Worm (Caenorhabditis elegans) whole organism, mixed stage, embryonic: ENCODE results near the gene memi-1.

Experiments
- M03D4.4 ChIP-seq: sonication (generic microtip); optimal IDR thresholded peaks from 2 replicates; lab custom pipeline; 2017; ENCODE audit warnings: mild to moderate bottlenecking, missing genetic modification characterization, missing compliant biosample characterization
- bed-3 ChIP-seq: fragments of 200-800 bp; sonication (Bioruptor generic); optimal IDR thresholded peaks from 3 replicates; lab custom pipeline; 2018; ENCODE audit warnings: mild to moderate bottlenecking, missing genetic modification characterization, moderate library complexity, missing compliant biosample characterization
- blmp-1 ChIP-seq: fragments of 150-350 bp; optimal IDR thresholded peaks from 2 replicates; lab custom pipeline; 2014; ENCODE audit warnings: missing biosample characterization, missing genetic modification characterization
- ceh-39 ChIP-seq: fragments of 150-350 bp; optimal IDR thresholded peaks from 2 replicates; lab custom pipeline; 2014; ENCODE audit warnings: missing biosample characterization, missing genetic modification characterization
- ceh-43 ChIP-seq: fragments of 200-800 bp; sonication (Bioruptor generic); optimal IDR thresholded peaks from 2 replicates; lab custom pipeline; 2018; ENCODE audit warnings: mild to moderate bottlenecking, missing genetic modification characterization, moderate library complexity, missing compliant biosample characterization
- ceh-83 ChIP-seq: fragments of 200-800 bp; sonication (Bioruptor generic); optimal IDR thresholded peaks from 2 replicates; lab custom pipeline; 2018; ENCODE audit warnings: mild to moderate bottlenecking, missing genetic modification characterization, missing compliant biosample characterization
- ces-1 ChIP-seq: fragments of 150-350 bp; optimal IDR thresholded peaks from 2 replicates; lab custom pipeline; 2014; ENCODE audit warnings: missing biosample characterization, missing genetic modification reagents, missing genetic modification characterization
- cnd-1 ChIP-seq: fragments of 200-800 bp; sonication (Bioruptor generic); optimal IDR thresholded peaks from 2 replicates; lab custom pipeline; 2018; ENCODE audit warnings: mild to moderate bottlenecking, missing genetic modification characterization, missing compliant biosample characterization
- elt-1 ChIP-seq: sonication (generic microtip); optimal IDR thresholded peaks from 2 replicates; lab custom pipeline; 2017; ENCODE audit warnings: missing genetic modification characterization, mild to moderate bottlenecking, missing compliant biosample characterization, antibody characterized with exemption, moderate library complexity, borderline replicate concordance; ENCODE audit not compliant: insufficient read depth
- elt-3 ChIP-seq: fragments of 150-350 bp; optimal IDR thresholded peaks from 2 replicates; lab custom pipeline; 2014; ENCODE audit warnings: missing biosample characterization, missing genetic modification characterization
- ham-2 ChIP-seq: fragments of 200-800 bp; sonication (Bioruptor generic); optimal IDR thresholded peaks from 2 replicates; lab custom pipeline; 2018; ENCODE audit warnings: mild to moderate bottlenecking, missing genetic modification characterization, missing compliant biosample characterization
- lin-13 ChIP-seq: fragments of 150-350 bp; optimal IDR thresholded peaks from 2 replicates; lab custom pipeline; 2014; ENCODE audit warnings: missing biosample characterization, missing genetic modification characterization
- lsy-2 ChIP-seq: fragments of 150-350 bp; optimal IDR thresholded peaks from 2 replicates; lab custom pipeline; 2014; ENCODE audit warnings: missing biosample characterization, missing genetic modification characterization
- mab-5 ChIP-seq: fragments of 150-350 bp; optimal IDR thresholded peaks from 2 replicates; lab custom pipeline; 2014; ENCODE audit warnings: missing biosample characterization, missing genetic modification characterization
- mep-1 ChIP-seq: fragments of 150-350 bp; optimal IDR thresholded peaks from 2 replicates; lab custom pipeline; 2017; ENCODE audit warnings: missing biosample characterization, missing genetic modification reagents, missing genetic modification characterization, inconsistent platforms
- mls-2 ChIP-seq: sonication (generic microtip); optimal IDR thresholded peaks from 2 replicates; lab custom pipeline; 2016; ENCODE audit warnings: mild to moderate bottlenecking, missing genetic modification characterization, moderate library complexity, missing compliant biosample characterization
- nhr-12 ChIP-seq: fragments of 150-350 bp; optimal IDR thresholded peaks from 2 replicates; lab custom pipeline; 2014; ENCODE audit warnings: missing biosample characterization, missing genetic modification characterization
- nhr-2 ChIP-seq: fragments of 150-350 bp; optimal IDR thresholded peaks from 2 replicates; lab custom pipeline; 2014; ENCODE audit warnings: missing biosample characterization, missing genetic modification characterization
- nhr-237 ChIP-seq: fragments of 150-350 bp; optimal IDR thresholded peaks from 2 replicates; lab custom pipeline; 2014; ENCODE audit warnings: missing biosample characterization, missing genetic modification characterization
- nhr-28 ChIP-seq: fragments of 150-350 bp; optimal IDR thresholded peaks from 2 replicates; lab custom pipeline; 2014; ENCODE audit warnings: missing biosample characterization, missing genetic modification characterization
- nhr-76 ChIP-seq: sonication (generic microtip); optimal IDR thresholded peaks from 2 replicates; lab custom pipeline; 2017; ENCODE audit warnings: missing biosample characterization, missing genetic modification characterization
- pha-4 ChIP-seq: fragments of 150-350 bp; optimal IDR thresholded peaks from 2 replicates; lab custom pipeline; 2018; ENCODE audit warnings: missing biosample characterization, missing genetic modification reagents, missing genetic modification characterization
- snpc-4 ChIP-seq: fragments of 150-350 bp; optimal IDR thresholded peaks from 2 replicates; lab custom pipeline; 2014; ENCODE audit warnings: missing biosample characterization, missing genetic modification characterization
- sptf-1 ChIP-seq: sonication (generic microtip); optimal IDR thresholded peaks from 2 replicates; lab custom pipeline; 2017; ENCODE audit warnings: mild to moderate bottlenecking, missing genetic modification characterization, moderate library complexity, missing compliant biosample characterization
- tbx-8 ChIP-seq: fragments of 200-800 bp; sonication (Bioruptor generic); optimal IDR thresholded peaks from 2 replicates; lab custom pipeline; 2018; ENCODE audit warnings: mild to moderate bottlenecking, missing genetic modification characterization, moderate library complexity, missing compliant biosample characterization
- unc-120 ChIP-seq: sonication (generic microtip); optimal IDR thresholded peaks from 2 replicates; lab custom pipeline; 2017; ENCODE audit warnings: missing genetic modification characterization, missing compliant biosample characterization; ENCODE audit not compliant: poor library complexity, severe bottlenecking
- unc-39 ChIP-seq: fragments of 150-350 bp; optimal IDR thresholded peaks from 2 replicates; lab custom pipeline; 2014; ENCODE audit warnings: missing biosample characterization, missing genetic modification characterization
- unc-62 ChIP-seq: fragments of 150-350 bp; optimal IDR thresholded peaks from 2 replicates; lab custom pipeline; 2014; ENCODE audit warnings: missing biosample characterization, missing genetic modification reagents, missing genetic modification characterization
- ztf-11 ChIP-seq: fragments of 150-350 bp; optimal IDR thresholded peaks from 2 replicates; lab custom pipeline; 2014; ENCODE audit warnings: missing biosample characterization, missing genetic modification characterization

memi-1 gene

ce11 chrIV:4776001-4776400 lies 15.8 kb upstream of the memi-1 start, which contains the start of gene R11E3.19:
TSS of gene R11E3.19 (minus strand) at chrIV:4776101.
- TF ChIP-seq ztf-11 (tag; lab: Kevin White, UChicago), result no peak
- TF ChIP-seq sptf-1 (tag; lab: Kevin White, UChicago), result no peak
- TF ChIP-seq ceh-43 (GFP tag; lab: Kevin White, UChicago), result no peak
- TF ChIP-seq nhr-12 (tag; lab: Kevin White, UChicago), result no peak
- TF ChIP-seq unc-39 (tag; lab: Kevin White, UChicago), result no peak
- TF ChIP-seq unc-120 (tag; lab: Kevin White, UChicago), result no peak
- TF ChIP-seq ceh-39 (tag; lab: Kevin White, UChicago), result no peak
- no peak for TF ChIP-seq bed-3 (GFP tag; lab: Kevin White, UChicago)
- TF ChIP-seq lin-13 (tag; lab: Kevin White, UChicago), result no peak
- TF ChIP-seq ham-2 (GFP tag; lab: Kevin White, UChicago), result no peak
- TF ChIP-seq mls-2 (tag; lab: Kevin White, UChicago), result no peak
- no peak for TF ChIP-seq nhr-76 (tag; lab: Kevin White, UChicago)
- TF ChIP-seq cnd-1 (tag; lab: Kevin White, UChicago), result no peak
- TF ChIP-seq elt-1 (tag; lab: Kevin White, UChicago), result no peak
- TF ChIP-seq ces-1 (GFP tag; lab: Kevin White, UChicago), result no peak

DNA sequence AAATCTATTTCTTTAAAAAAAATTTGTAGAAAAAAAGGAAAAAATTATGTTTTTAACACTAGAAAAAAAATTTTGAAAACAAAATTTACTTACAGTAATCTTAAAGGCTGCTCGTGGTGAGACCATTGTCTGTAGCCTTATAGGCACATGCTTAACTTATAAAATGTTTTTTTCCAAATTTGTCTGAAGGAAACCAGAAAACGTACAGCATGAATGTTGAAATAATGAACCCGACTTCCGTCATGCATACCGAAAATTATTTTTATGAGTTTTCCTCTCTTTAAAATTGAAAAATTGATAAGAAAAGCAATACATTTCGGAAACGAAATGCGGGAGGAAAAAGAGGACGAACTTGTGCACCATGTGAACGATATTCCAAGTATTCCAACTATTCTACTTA lies 11.6 kb upstream of the memi-1 start, which contains the start of gene R11E3.2:
Gene R11E3.2 (plus strand): TSS at position 301 of the 400 bp plus-strand sequence.
- TF ChIP-seq nhr-237, result no peak
- TF ChIP-seq ceh-43 (GFP tag; lab: Kevin White, UChicago), result no peak
- TF ChIP-seq pha-4 (tag; lab: Kevin White, UChicago), result no peak
- TF ChIP-seq M03D4.4 (tag; lab: Kevin White, UChicago), result no peak
- no peak for TF ChIP-seq nhr-28
- TF ChIP-seq ceh-83 (GFP tag; lab: Kevin White, UChicago), result no peak
- TF ChIP-seq ceh-39 (tag; lab: Kevin White, UChicago), result no peak
- no peak for TF ChIP-seq mab-5 (tag; lab: Kevin White, UChicago)
- TF ChIP-seq lin-13 (tag; lab: Kevin White, UChicago), result no peak
- no peak for TF ChIP-seq tbx-8 (GFP tag; lab: Kevin White, UChicago)
- TF ChIP-seq ztf-11 (tag; lab: Kevin White, UChicago), result no peak
- TF ChIP-seq ces-1 (GFP tag; lab: Kevin White, UChicago), result no peak
- TF ChIP-seq nhr-12 (tag; lab: Kevin White, UChicago), result no peak

ce11 chrIV:4764422-4764821 lies 4.2 kb upstream of the memi-1 start, which contains the start of gene npp-26:
TSS of gene npp-26 (plus strand) at chrIV:4764722.
- TF ChIP-seq mls-2 (tag; lab: Kevin White, UChicago) (no peak), mab-5 (tag; lab: Kevin White, UChicago) (no peak), sptf-1 (tag; lab: Kevin White, UChicago) (no peak), unc-39 (tag; lab: Kevin White, UChicago) (no peak), unc-62 (GFP tag; lab: Kevin White, UChicago) (no peak), M03D4.4 (tag; lab: Kevin White, UChicago) (no peak), ceh-83 (GFP tag; lab: Kevin White, UChicago) (no peak), nhr-237 (no peak), snpc-4 (tag; lab: Kevin White, UChicago) (no peak), blmp-1 (tag; lab: Kevin White, UChicago) (no peak), mep-1 (no peak), elt-1 (tag; lab: Kevin White, UChicago) (no peak), lsy-2 (tag; lab: Kevin White, UChicago) (no peak), elt-3 (tag; lab: Kevin White, UChicago) (no peak), tbx-8 (GFP tag; lab: Kevin White, UChicago) (no peak), unc-120 (tag; lab: Kevin White, UChicago) (no peak), lin-13 (tag; lab: Kevin White, UChicago) (no peak)

DNA sequence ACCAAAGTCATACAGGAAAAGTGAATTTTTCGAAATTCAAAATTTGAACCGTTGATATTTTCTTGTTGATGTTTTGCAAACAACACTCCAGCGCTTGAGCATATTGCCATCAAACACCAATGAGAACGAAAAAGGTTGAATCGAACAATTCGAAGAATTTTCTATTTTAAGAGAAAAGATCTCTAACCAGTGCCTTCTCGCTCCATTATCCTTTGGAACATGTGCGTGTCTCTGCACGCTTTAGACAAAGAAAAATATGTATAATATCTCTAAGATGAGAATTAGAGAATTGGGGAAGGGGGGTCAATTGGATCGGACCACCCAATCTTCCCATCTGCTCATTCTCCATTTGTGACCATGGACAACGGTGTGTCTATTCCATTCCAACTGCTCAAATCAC lies 3.6 kb upstream of the memi-1 start, which contains the start of gene Y17G9B.2:
Gene Y17G9B.2 (plus strand): TSS at position 301 of the 400 bp plus-strand sequence.
- no peak for TF ChIP-seq nhr-28
- no peak for TF ChIP-seq unc-120 (tag; lab: Kevin White, UChicago)
- TF ChIP-seq nhr-2 (tag; lab: Kevin White, UChicago), result no peak
- TF ChIP-seq elt-3 (tag; lab: Kevin White, UChicago), result no peak
- TF ChIP-seq bed-3 (GFP tag; lab: Kevin White, UChicago), result no peak
- TF ChIP-seq sptf-1 (tag; lab: Kevin White, UChicago), result no peak
